Fruit fly (Drosophila melanogaster): ENCODE data around the gene CkIIalpha.
A peak's percentile ranks its signal among the peaks of the same experiment; 100 is the strongest.

CkIIalpha gene

DNA sequence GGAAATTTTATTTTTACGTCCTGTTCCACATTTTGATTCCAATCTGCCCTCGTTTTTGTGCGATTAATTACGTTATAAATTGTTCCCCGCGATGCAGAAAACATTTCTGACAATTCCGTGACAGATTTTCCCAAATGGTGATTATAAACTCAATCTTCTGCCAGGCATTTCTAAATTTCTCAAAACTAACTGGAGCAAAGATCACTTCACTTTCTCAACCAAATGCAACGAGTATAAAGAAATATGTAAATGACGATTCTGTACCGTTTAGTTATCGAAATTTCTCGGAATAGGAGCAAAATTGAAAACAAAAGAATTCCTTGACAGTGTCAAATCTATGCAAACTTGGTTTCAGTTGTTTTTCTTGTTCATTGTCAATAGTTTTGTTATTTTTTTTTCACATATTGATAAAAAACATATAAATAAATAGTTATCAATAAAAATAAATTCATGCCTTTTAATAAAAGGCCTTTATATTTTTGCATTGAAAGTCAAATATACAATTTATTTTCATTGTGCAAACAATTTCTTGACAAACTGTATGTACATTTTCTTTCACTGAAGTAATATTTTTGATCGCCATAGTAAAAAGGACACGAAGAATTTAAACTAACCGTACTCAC, at the start of gene CkIIalpha:
CkIIalpha (plus strand) TSS at position 270 of the 623 bp plus-strand sequence.
- TF ChIP-seq Pif1A (GFP tag; optimal IDR thresholded peaks at IDR 0.05) (no peak), CG17806 (tag; optimal IDR thresholded peaks at IDR 0.05) (no peak), Ets98B (GFP tag; IDR thresholded peaks at IDR 0.05) (no peak), CG15710 (tag; optimal IDR thresholded peaks at IDR 0.05) (no peak), CG13204 (GFP tag; optimal IDR thresholded peaks at IDR 0.05) (no peak)

DNA sequence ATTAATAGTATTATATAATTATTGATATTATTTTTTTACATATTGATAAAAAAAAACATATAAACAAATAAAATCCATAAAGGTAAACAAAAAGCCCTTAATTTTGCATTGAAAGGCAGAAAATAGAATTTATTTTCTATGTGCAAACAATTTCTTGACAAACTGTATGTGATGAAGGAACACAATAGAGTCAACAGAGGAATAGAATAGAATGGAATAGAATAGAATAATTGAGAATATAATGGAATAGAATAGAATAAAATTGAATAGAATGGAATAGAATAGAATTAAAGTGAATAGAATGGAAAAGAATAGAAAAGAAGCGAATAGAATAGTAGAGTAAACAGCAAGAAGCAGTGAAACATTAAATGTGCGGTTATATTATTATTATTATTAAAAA, 15.6 kb upstream of the CkIIalpha start:
- no peak for TF ChIP-seq CG12605 (GFP tag; IDR thresholded peaks at IDR 0.05)
- no peak for TF ChIP-seq EcR (GFP tag; optimal IDR thresholded peaks at IDR 0.05)
- no peak for TF ChIP-seq CG9948 (tag; optimal IDR thresholded peaks at IDR 0.05)
- TF ChIP-seq CG14655 (GFP tag; optimal IDR thresholded peaks at IDR 0.05): no peak
- TF ChIP-seq gl (tag; optimal IDR thresholded peaks at IDR 0.05): no peak
- no peak for TF ChIP-seq CG17806 (tag; optimal IDR thresholded peaks at IDR 0.05)
- no peak for TF ChIP-seq Pif1B (GFP tag; optimal IDR thresholded peaks at IDR 0.05)
- TF ChIP-seq rn (GFP tag; IDR thresholded peaks at IDR 0.05): no peak
- TF ChIP-seq CG8159 (tag; optimal IDR thresholded peaks at IDR 0.05): no peak
- TF ChIP-seq CG13204 (GFP tag; optimal IDR thresholded peaks at IDR 0.05): no peak
- TF ChIP-seq fd96Ca (GFP tag; IDR thresholded peaks at IDR 0.05): no peak

DNA sequence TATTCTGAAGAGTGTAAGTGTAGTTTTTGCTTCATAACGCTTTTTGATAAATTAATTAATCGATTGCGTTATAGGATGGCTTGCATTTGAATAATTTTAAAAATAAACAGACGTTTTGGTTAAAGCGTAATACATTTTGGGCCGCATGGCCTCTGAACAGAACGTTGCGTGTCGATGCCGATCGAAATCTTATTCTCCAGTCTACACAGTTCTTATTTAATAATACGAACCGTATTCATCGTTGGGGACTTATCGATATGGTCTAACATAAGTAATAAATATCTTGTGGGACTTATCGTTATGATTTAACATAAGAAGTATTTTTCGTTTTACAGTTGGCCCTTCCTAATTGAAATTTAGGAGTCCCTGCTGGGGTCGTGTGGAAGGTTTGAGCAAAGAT, 7.9 kb upstream of the CkIIalpha start:
- TF ChIP-seq CG8159 (tag; optimal IDR thresholded peaks at IDR 0.05) (no peak), D1 (tag; optimal IDR thresholded peaks at IDR 0.05) (no peak), fd96Ca (GFP tag; IDR thresholded peaks at IDR 0.05) (no peak), CG32121 (GFP tag; IDR thresholded peaks at IDR 0.05) (no peak), CG9948 (tag; optimal IDR thresholded peaks at IDR 0.05) (no peak), CG15710 (tag; optimal IDR thresholded peaks at IDR 0.05) (no peak), Pif1B (GFP tag; optimal IDR thresholded peaks at IDR 0.05) (no peak), Ets98B (GFP tag; IDR thresholded peaks at IDR 0.05) (no peak), gl (tag; optimal IDR thresholded peaks at IDR 0.05) (no peak), Pif1A (GFP tag; optimal IDR thresholded peaks at IDR 0.05) (no peak), CG4496 (GFP tag; IDR thresholded peaks at IDR 0.05) (no peak), EcR (GFP tag; optimal IDR thresholded peaks at IDR 0.05) (no peak), CG17806 (tag; optimal IDR thresholded peaks at IDR 0.05) (no peak), CG10348 (GFP tag; IDR thresholded peaks at IDR 0.05) (no peak), CG8301 (tag; optimal IDR thresholded peaks at IDR 0.05) (no peak)

DNA sequence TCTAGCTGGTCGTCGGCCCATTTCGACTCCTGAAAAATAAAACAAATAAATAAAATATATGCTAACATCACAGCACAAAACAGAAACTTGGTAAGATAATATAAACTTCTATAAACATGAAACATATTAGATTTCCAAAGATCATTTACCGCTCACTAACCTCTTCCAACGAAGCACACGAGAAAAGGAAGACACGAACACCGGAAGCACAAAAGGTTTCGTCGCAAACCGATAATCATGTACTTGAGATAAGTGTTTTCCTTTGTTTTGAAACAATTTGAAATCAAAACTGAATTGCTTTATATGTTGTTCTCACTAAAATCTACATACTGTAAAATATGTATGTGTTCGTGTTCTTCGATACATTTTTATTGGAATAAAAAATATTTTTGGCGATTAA, 1.6 kb upstream of the CkIIalpha start, which contains the start of gene RpL10:
RpL10 (minus strand) TSS at position 195 of the 400 bp plus-strand sequence.
- TF ChIP-seq CG14655 (GFP tag; optimal IDR thresholded peaks at IDR 0.05): no peak
- no peak for TF ChIP-seq gl (tag; optimal IDR thresholded peaks at IDR 0.05)
- peak; percentile 29 for TF ChIP-seq CG15710 (tag; optimal IDR thresholded peaks at IDR 0.05)
- TF ChIP-seq Pif1A (GFP tag; optimal IDR thresholded peaks at IDR 0.05): peak; percentile 45
- TF ChIP-seq fd96Ca (GFP tag; IDR thresholded peaks at IDR 0.05): no peak
- TF ChIP-seq CG8159 (tag; optimal IDR thresholded peaks at IDR 0.05): peak; percentile 20
- TF ChIP-seq CG17806 (tag; optimal IDR thresholded peaks at IDR 0.05): no peak
- no peak; the same call in 1 of the 2 replicates for TF ChIP-seq CG32121 (GFP tag; IDR thresholded peaks at IDR 0.05)
- no peak for TF ChIP-seq CG4496 (GFP tag; IDR thresholded peaks at IDR 0.05)
- no peak for TF ChIP-seq Pif1B (GFP tag; optimal IDR thresholded peaks at IDR 0.05)
- no peak for TF ChIP-seq CG12605 (GFP tag; IDR thresholded peaks at IDR 0.05)
- no peak for TF ChIP-seq CG10348 (GFP tag; IDR thresholded peaks at IDR 0.05)
- TF ChIP-seq Ets98B (GFP tag; IDR thresholded peaks at IDR 0.05): no peak
- TF ChIP-seq EcR (GFP tag; optimal IDR thresholded peaks at IDR 0.05): no peak
- TF ChIP-seq Snoo (tag; optimal IDR thresholded peaks at IDR 0.05): peak; percentile 65
- peak; percentile 42 for TF ChIP-seq CG34367 (tag; optimal IDR thresholded peaks at IDR 0.05)

DNA sequence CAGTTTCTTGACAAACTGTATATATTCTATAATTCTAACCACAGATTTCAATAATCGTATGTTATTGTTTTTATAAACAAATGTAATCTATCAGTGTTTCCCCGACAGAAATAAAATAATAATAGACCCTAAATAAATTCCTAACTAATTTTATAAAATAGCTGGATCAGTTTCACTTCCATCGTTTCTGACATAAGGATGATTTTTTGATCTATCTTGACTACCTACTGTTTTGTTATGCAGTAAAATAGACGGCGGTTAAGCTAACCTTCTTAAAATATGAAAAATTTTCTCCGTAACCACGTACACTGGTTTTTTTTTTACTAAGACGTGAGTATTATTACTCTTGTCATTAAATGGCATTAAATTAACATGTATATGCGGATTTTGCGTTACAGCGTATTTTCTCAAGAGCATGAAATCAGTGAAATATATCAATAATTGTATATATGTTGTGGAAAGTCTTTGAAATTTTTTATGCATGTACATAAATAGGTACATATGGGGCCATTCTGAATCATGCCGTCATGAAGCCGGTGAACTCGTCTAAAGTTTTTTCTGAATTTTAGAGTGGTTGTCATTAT, 2.6 kb downstream of the CkIIalpha start:
- TF ChIP-seq CG32121 (GFP tag; IDR thresholded peaks at IDR 0.05): no peak
- TF ChIP-seq gl (tag; optimal IDR thresholded peaks at IDR 0.05): no peak
- TF ChIP-seq CG10348 (GFP tag; IDR thresholded peaks at IDR 0.05): no peak
- no peak for TF ChIP-seq rn (GFP tag; IDR thresholded peaks at IDR 0.05)
- TF ChIP-seq CG34367 (tag; optimal IDR thresholded peaks at IDR 0.05): no peak

DNA sequence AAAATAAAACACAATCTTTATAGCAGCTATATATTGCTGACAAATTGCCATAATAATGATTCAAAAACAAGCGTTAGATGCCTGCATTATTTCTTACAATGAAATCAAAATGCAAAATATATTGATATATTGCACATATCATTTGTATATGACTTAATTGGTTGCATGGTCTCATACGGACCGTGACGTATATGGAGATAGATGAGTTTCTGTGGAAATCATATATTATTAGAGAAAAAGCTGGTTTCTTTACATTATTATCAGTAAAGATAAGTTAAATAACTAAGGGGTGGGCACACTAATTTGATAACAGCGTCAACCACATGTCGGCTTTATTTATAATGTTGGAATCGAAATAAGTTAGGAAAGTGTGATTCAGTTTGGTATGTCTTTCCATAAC, 28.9 kb downstream of the CkIIalpha start, which contains the start of gene CG33217:
CG33217 (plus strand) TSS at position 290 of the 400 bp plus-strand sequence.
- TF ChIP-seq Snoo (tag; optimal IDR thresholded peaks at IDR 0.05) (no peak), CG32121 (GFP tag; IDR thresholded peaks at IDR 0.05) (no peak), CG8159 (tag; optimal IDR thresholded peaks at IDR 0.05) (peak; percentile 32), Pif1A (GFP tag; optimal IDR thresholded peaks at IDR 0.05) (no peak), CG13204 (GFP tag; optimal IDR thresholded peaks at IDR 0.05) (no peak), CG9948 (tag; optimal IDR thresholded peaks at IDR 0.05) (no peak), D1 (tag; optimal IDR thresholded peaks at IDR 0.05) (no peak), CG8301 (tag; optimal IDR thresholded peaks at IDR 0.05) (no peak), CG12605 (GFP tag; IDR thresholded peaks at IDR 0.05) (no peak), CG4496 (GFP tag; IDR thresholded peaks at IDR 0.05) (no peak), Pif1B (GFP tag; optimal IDR thresholded peaks at IDR 0.05) (no peak), rn (GFP tag; IDR thresholded peaks at IDR 0.05) (no peak), CG34367 (tag; optimal IDR thresholded peaks at IDR 0.05) (peak; percentile 28), EcR (GFP tag; optimal IDR thresholded peaks at IDR 0.05) (no peak), CG17806 (tag; optimal IDR thresholded peaks at IDR 0.05) (no peak), gl (tag; optimal IDR thresholded peaks at IDR 0.05) (no peak), fd96Ca (GFP tag; IDR thresholded peaks at IDR 0.05) (no peak), CG10348 (GFP tag; IDR thresholded peaks at IDR 0.05) (no peak), CG14655 (GFP tag; optimal IDR thresholded peaks at IDR 0.05) (peak; percentile 11), CG15710 (tag; optimal IDR thresholded peaks at IDR 0.05) (no peak), Ets98B (GFP tag; IDR thresholded peaks at IDR 0.05) (no peak)
